Fruit fly (Drosophila melanogaster) whole organism, embryonic: ENCODE results near the gene CG14362.

Experiments
- Adf1 ChIP-seq: fragments of 200-800 bp; sonication (Bioruptor generic); IDR thresholded peaks from 2 replicates; pipeline ENCODE4 v1.3.6; 2022; ENCODE audit warnings: missing biosample characterization, missing genetic modification characterization
- BEAF-32 ChIP-seq: fragments of 200-800 bp; sonication (Bioruptor generic); optimal IDR thresholded peaks from 3 replicates; lab custom pipeline; 2017; ENCODE audit warnings: missing biosample characterization, missing genetic modification characterization, mild to moderate bottlenecking, moderate library complexity, missing genetic modification reagents
- CG11504 ChIP-seq: fragments of 200-800 bp; sonication (Bioruptor generic); optimal IDR thresholded peaks from 3 replicates; lab custom pipeline; 2019; ENCODE audit warnings: missing biosample characterization, mild to moderate bottlenecking, missing genetic modification characterization, moderate library complexity
- CG13894 ChIP-seq: fragments of 200-800 bp; sonication (Bioruptor generic); optimal IDR thresholded peaks from 3 replicates; lab custom pipeline; 2018; ENCODE audit warnings: missing biosample characterization, mild to moderate bottlenecking, missing genetic modification characterization, moderate library complexity
- CG16813 ChIP-seq: fragments of 200-800 bp; sonication (Bioruptor generic); IDR thresholded peaks from 3 replicates; pipeline ENCODE4 v1.3.6; 2022; ENCODE audit warnings: missing biosample characterization, missing genetic modification characterization; ENCODE audit not compliant: partially characterized antibody
- CG7556 ChIP-seq: fragments of 200-800 bp; sonication (Bioruptor generic); optimal IDR thresholded peaks from 2 replicates; lab custom pipeline; 2017; ENCODE audit warnings: missing biosample characterization, mild to moderate bottlenecking, missing genetic modification characterization
- CG9609 ChIP-seq: fragments of 200-800 bp; sonication (Bioruptor generic); optimal IDR thresholded peaks from 3 replicates; lab custom pipeline; 2016; ENCODE audit warnings: missing biosample characterization, missing genetic modification characterization
- Dad ChIP-seq: fragments of 200-800 bp; sonication (Bioruptor generic); optimal IDR thresholded peaks from 3 replicates; lab custom pipeline; 2016; ENCODE audit warnings: missing biosample characterization, missing genetic modification characterization
- Deaf1 ChIP-seq: fragments of 200-800 bp; optimal IDR thresholded peaks from 3 replicates; lab custom pipeline; 2019; ENCODE audit warnings: missing biosample characterization, mild to moderate bottlenecking, missing genetic modification characterization, moderate library complexity
- HLH54F ChIP-seq: fragments of 200-800 bp; sonication (Bioruptor generic); optimal IDR thresholded peaks from 3 replicates; lab custom pipeline; 2016; ENCODE audit warnings: missing biosample characterization, missing genetic modification characterization
- Hey ChIP-seq: fragments of 200-800 bp; sonication (Bioruptor generic); optimal IDR thresholded peaks from 3 replicates; lab custom pipeline; 2018; ENCODE audit warnings: missing biosample characterization, mild to moderate bottlenecking, missing genetic modification characterization
- Hr51 ChIP-seq, 2 experiments: fragments of 200-800 bp; sonication (Bioruptor generic); optimal IDR thresholded peaks; 2 replicates in 1 of 2; 3 replicates in 1 of 2; lab custom pipeline; 2016 to 2018; ENCODE audit warnings: missing biosample characterization in 2 of 2, missing genetic modification characterization in 2 of 2, mild to moderate bottlenecking in 1 of 2, moderate library complexity in 1 of 2
- TFAM ChIP-seq: fragments of 200-800 bp; sonication (Bioruptor generic); optimal IDR thresholded peaks from 2 replicates; lab custom pipeline; 2017; ENCODE audit warnings: missing biosample characterization, missing genetic modification characterization, inconsistent platforms
- YL-1 ChIP-seq: fragments of 200-800 bp; sonication (Bioruptor generic); optimal IDR thresholded peaks from 3 replicates; lab custom pipeline; 2017; ENCODE audit warnings: missing biosample characterization, mild to moderate bottlenecking, missing genetic modification characterization
- aop ChIP-seq: fragments of 200-800 bp; sonication (Bioruptor generic); IDR thresholded peaks from 2 replicates; pipeline ENCODE4 v1.3.6; 2022; ENCODE audit warnings: missing biosample characterization, missing genetic modification characterization
- btn ChIP-seq: fragments of 200-800 bp; sonication (Bioruptor generic); optimal IDR thresholded peaks from 2 replicates; lab custom pipeline; 2016; ENCODE audit warnings: missing biosample characterization, missing genetic modification characterization
- chinmo ChIP-seq: fragments of 200-800 bp; sonication (Bioruptor generic); IDR thresholded peaks from 4 replicates; pipeline ENCODE4 v1.3.6; 2022; ENCODE audit warnings: missing biosample characterization, missing genetic modification characterization; ENCODE audit not compliant: partially characterized antibody
- ci ChIP-seq: fragments of 200-800 bp; sonication (Bioruptor generic); IDR thresholded peaks from 3 replicates; pipeline ENCODE4 v1.3.6; 2022; ENCODE audit warnings: missing biosample characterization, missing genetic modification characterization
- croc ChIP-seq: fragments of 200-800 bp; sonication (Bioruptor generic); conservative IDR thresholded peaks from 3 replicates; pipeline ENCODE4 v1.3.6; 2022; ENCODE audit warnings: missing biosample characterization, missing genetic modification characterization
- mirr ChIP-seq: fragments of 200-800 bp; sonication (Bioruptor generic); optimal IDR thresholded peaks from 3 replicates; lab custom pipeline; 2018; ENCODE audit warnings: missing biosample characterization, mild to moderate bottlenecking, missing genetic modification characterization
- nerfin-1 ChIP-seq: fragments of 200-800 bp; sonication (Bioruptor generic); optimal IDR thresholded peaks from 3 replicates; lab custom pipeline; 2019; ENCODE audit warnings: missing biosample characterization, mild to moderate bottlenecking, missing genetic modification characterization, moderate library complexity
- ro ChIP-seq: fragments of 200-800 bp; sonication (Bioruptor generic); IDR thresholded peaks from 2 replicates; pipeline ENCODE4 v1.3.6; 2022; ENCODE audit warnings: missing biosample characterization, missing genetic modification characterization
- scrt ChIP-seq: fragments of 200-800 bp; sonication (Bioruptor generic); optimal IDR thresholded peaks from 2 replicates; lab custom pipeline; 2018; ENCODE audit warnings: missing biosample characterization, mild to moderate bottlenecking, missing genetic modification characterization, moderate library complexity
- sd ChIP-seq: fragments of 200-800 bp; sonication (Bioruptor generic); optimal IDR thresholded peaks from 3 replicates; lab custom pipeline; 2018; ENCODE audit warnings: missing biosample characterization, mild to moderate bottlenecking, missing genetic modification characterization, moderate library complexity
- ttk ChIP-seq: fragments of 200-800 bp; sonication (Bioruptor generic); IDR thresholded peaks from 2 replicates; pipeline ENCODE4 v2.1.2; 2022; ENCODE audit warnings: missing biosample characterization, missing genetic modification characterization
- zen2 ChIP-seq: fragments of 200-800 bp; sonication (Bioruptor generic); IDR thresholded peaks from 3 replicates; pipeline ENCODE4 v1.3.6; 2022; ENCODE audit warnings: missing biosample characterization, missing genetic modification characterization; ENCODE audit not compliant: partially characterized antibody

Gene CG14362

DNA sequence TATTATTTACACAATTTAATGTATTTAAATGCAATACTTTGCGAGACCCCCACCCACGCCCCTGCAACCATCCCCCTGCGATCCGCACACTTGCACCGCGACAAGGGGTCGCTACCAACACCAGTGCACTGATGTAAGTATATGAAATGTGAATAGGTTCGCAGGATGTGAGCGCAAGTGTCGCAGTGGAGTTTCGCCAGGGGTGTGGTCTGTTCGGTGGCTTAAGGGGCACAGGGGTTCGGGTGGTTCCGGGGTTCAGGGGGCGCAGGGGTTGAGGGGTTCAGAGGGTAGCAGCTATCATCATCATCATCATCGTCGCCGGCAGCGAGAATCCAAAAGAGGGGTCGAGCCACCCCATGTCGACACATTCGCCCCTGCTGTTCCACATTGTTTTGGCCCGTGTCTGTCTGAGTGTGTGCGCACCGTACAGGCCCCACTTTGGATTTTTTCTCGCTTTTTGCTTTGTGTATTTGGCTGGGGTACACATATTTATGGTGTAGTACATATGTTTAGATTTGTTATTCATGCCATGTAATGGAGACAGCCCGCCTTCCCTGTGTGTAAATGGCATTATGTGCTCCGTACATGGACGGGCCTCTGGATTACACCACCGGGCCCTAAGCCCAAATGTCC, 50.2 kb downstream of the CG14362 start (continued):
- TF ChIP-seq Adf1 (GFP tag; lab: Robert Waterston, UW) (peak; percentile 68), Hr51 (GFP tag; optimal IDR thresholded peaks at IDR 0.05; lab: Kevin White, UChicago) (peak in 1 of 2 experiments; percentile 25), CG9609 (GFP tag; lab: Kevin White, UChicago) (no peak), aop (GFP tag; lab: Robert Waterston, UW) (no peak), ttk (GFP tag; lab: Robert Waterston, UW) (peak; percentile 6; the same call in 1 of the 2 replicates), CG11504 (peak; percentile 50), YL-1 (GFP tag; lab: Kevin White, UChicago) (no peak), zen2 (0 out of 3 replicates have a peak, but pooled peaks have one; percentile 46), ci (GFP tag; lab: Robert Waterston, UW) (0 out of 3 replicates have a peak, but pooled peaks have one; percentile 23), scrt (GFP tag; lab: Kevin White, UChicago) (peak; percentile 19), mirr (GFP tag; lab: Kevin White, UChicago) (peak; percentile 59), CG16813 (GFP tag; lab: Robert Waterston, UW) (0 out of 3 replicates have a peak, but pooled peaks have one; percentile 23), HLH54F (GFP tag; lab: Kevin White, UChicago) (no peak), TFAM (GFP tag; lab: Kevin White, UChicago) (no peak), Hey (tag; lab: Kevin White, UChicago) (peak; percentile 49), ro (GFP tag; lab: Robert Waterston, UW) (no peak), sd (tag; lab: Kevin White, UChicago) (peak; percentile 14), chinmo (GFP tag; lab: Robert Waterston, UW) (0 out of 4 replicates have a peak, but pooled peaks have one; percentile 69), croc (GFP tag; lab: Robert Waterston, UW) (no peak), btn (GFP tag; lab: Kevin White, UChicago) (no peak), CG7556 (GFP tag; lab: Kevin White, UChicago) (no peak), CG13894 (tag; lab: Kevin White, UChicago) (peak; percentile 23), Deaf1 (peak; percentile 10), Dad (GFP tag; lab: Kevin White, UChicago) (no peak), nerfin-1 (tag; lab: Kevin White, UChicago) (peak; percentile 48), BEAF-32 (no peak)
